Worm (Caenorhabditis elegans) whole organism, early embryonic: ENCODE measurements around the gene fbxa-85.
"Not testable (repeated sequence)": the region's sequence is repeated elsewhere in the genome, so short reads cannot be mapped to it uniquely, and the experiment has no call there.

ENCODE experiments used
- ama-1 ChIP-seq: fragments of 150-350 bp; optimal IDR thresholded peaks from 2 replicates; lab custom pipeline; 2014
- ets-7 ChIP-seq: sonication (generic microtip); optimal IDR thresholded peaks from 2 replicates; lab custom pipeline; 2016; ENCODE audit warnings: missing genotype, missing genetic modification characterization, missing compliant biosample characterization
- flt-1 ChIP-seq: fragments of 200-800 bp; sonication (Bioruptor generic); IDR thresholded peaks from 2 replicates; pipeline ENCODE4 v1.3.6; 2022; ENCODE audit warnings: missing genetic modification characterization, missing compliant biosample characterization
- hnd-1 ChIP-seq: sonication (generic microtip); optimal IDR thresholded peaks from 2 replicates; lab custom pipeline; 2016; ENCODE audit warnings: missing genetic modification characterization, missing compliant biosample characterization
- pes-1 ChIP-seq: fragments of 200-800 bp; sonication (Bioruptor generic); IDR thresholded peaks from 2 replicates; pipeline ENCODE4 v1.3.6; 2022; ENCODE audit warnings: missing genetic modification reagents, missing genetic modification characterization, missing compliant biosample characterization
- scrt-1 ChIP-seq: fragments of 200-800 bp; sonication (Bioruptor generic); IDR thresholded peaks from 2 replicates; pipeline ENCODE4 v1.3.6; 2022; ENCODE audit warnings: missing genetic modification characterization, missing compliant biosample characterization

ce11 chrV:17255028-17255427 lies 3.9 kb upstream of the fbxa-85 start, which contains the start of gene srh-116:
- TF ChIP-seq hnd-1 (tag; lab: Kevin White, UChicago); ets-7 (tag; lab: Kevin White, UChicago); flt-1 (GFP tag; lab: Robert Waterston, UW); pes-1 (GFP tag; lab: Robert Waterston, UW); scrt-1; ama-1 (lab: Kevin White, UChicago): not testable (repeated sequence)
